Worm (Caenorhabditis elegans) whole organism, young adult: ENCODE results near the gene R02D5.7.

Experiments
- F37B4.10 ChIP-seq: fragments of 200-800 bp; sonication (Bioruptor generic); IDR thresholded peaks from 2 replicates; pipeline ENCODE4 v1.3.6; 2022; ENCODE audit warnings: missing genetic modification characterization, missing compliant biosample characterization
- Y56A3A.18 ChIP-seq: fragments of 200-800 bp; sonication (Bioruptor generic); IDR thresholded peaks from 2 replicates; pipeline ENCODE4 v1.3.6; 2022; ENCODE audit warnings: missing genetic modification reagents, missing genetic modification characterization, missing compliant biosample characterization
- Y95B8A.8 ChIP-seq: fragments of 200-800 bp; sonication (Bioruptor generic); IDR thresholded peaks from 2 replicates; pipeline ENCODE4 v1.3.6; 2022; ENCODE audit warnings: missing genetic modification reagents, missing genetic modification characterization, missing compliant biosample characterization
- ama-1 ChIP-seq, 3 experiments: fragments of 150-350 bp in 1 of 3; sonication (generic microtip) in 2 of 3; optimal IDR thresholded peaks; 2 replicates each; lab custom pipeline; 2014 to 2018; ENCODE audit warnings: missing biosample characterization in 2 of 3, missing genetic modification characterization in 2 of 3, missing genetic modification reagents in 2 of 3
- aptf-2 ChIP-seq: fragments of 200-800 bp; sonication (Bioruptor generic); conservative IDR thresholded peaks from 2 replicates; pipeline ENCODE4 v1.3.6; 2022; ENCODE audit warnings: missing genetic modification reagents, missing genetic modification characterization, missing compliant biosample characterization
- attf-5 ChIP-seq: fragments of 200-800 bp; sonication (Bioruptor generic); optimal IDR thresholded peaks from 2 replicates; lab custom pipeline; 2018; ENCODE audit warnings: mild to moderate bottlenecking, missing genetic modification characterization, missing compliant biosample characterization
- dpl-1 ChIP-seq: fragments of 150-350 bp; optimal IDR thresholded peaks from 2 replicates; lab custom pipeline; 2014; ENCODE audit warnings: missing biosample characterization, missing genetic modification reagents, missing genetic modification characterization
- pha-4 ChIP-seq: fragments of 150-350 bp; sonication (generic microtip); optimal IDR thresholded peaks from 2 replicates; lab custom pipeline; 2014; ENCODE audit warnings: missing biosample characterization, missing genetic modification reagents, missing genetic modification characterization
- unc-62 ChIP-seq: fragments of 150-350 bp; optimal IDR thresholded peaks from 2 replicates; lab custom pipeline; 2014; ENCODE audit warnings: missing biosample characterization, missing genetic modification reagents, missing genetic modification characterization
- xnd-1 ChIP-seq: sonication (generic microtip); optimal IDR thresholded peaks from 2 replicates; lab custom pipeline; 2016; ENCODE audit warnings: missing genotype, missing genetic modification reagents, missing genetic modification characterization, missing compliant biosample characterization
- ztf-22 ChIP-seq: fragments of 200-800 bp; sonication (Bioruptor generic); optimal IDR thresholded peaks from 2 replicates; lab custom pipeline; 2018; ENCODE audit warnings: mild to moderate bottlenecking, missing genetic modification characterization, moderate library complexity, missing compliant biosample characterization
- ztf-25 ChIP-seq: fragments of 200-800 bp; sonication (Bioruptor generic); IDR thresholded peaks from 2 replicates; pipeline ENCODE4 v1.3.6; 2022; ENCODE audit warnings: missing genetic modification reagents, missing genetic modification characterization, missing compliant biosample characterization
- ztf-6 ChIP-seq: fragments of 200-800 bp; sonication (Bioruptor generic); IDR thresholded peaks from 2 replicates; pipeline ENCODE4 v1.3.6; 2022; ENCODE audit warnings: missing genetic modification reagents, missing genetic modification characterization, missing compliant biosample characterization

DNA sequence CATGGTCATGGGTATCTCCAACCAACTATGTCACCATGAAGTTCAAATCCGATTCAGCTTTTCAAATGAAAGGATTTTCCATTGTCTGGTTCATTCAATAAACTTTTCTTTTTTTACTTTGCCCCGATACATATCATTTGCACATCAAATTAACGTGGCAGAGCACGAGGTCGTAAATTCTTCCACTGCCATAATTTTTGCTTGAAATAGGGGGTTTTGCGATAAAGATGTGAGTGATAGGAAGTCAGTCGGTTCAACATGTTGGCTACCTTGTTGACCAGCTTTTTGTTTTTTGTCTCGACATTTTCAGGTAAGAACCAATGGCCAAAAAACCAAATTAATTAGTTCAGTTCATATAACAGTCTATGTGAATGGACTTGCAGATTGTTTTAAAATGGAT lies 4.6 kb downstream of the R02D5.7 start, which contains the start of gene clec-54:
- TF ChIP-seq Y56A3A.18 (GFP tag; lab: Robert Waterston, UW): no peak
- TF ChIP-seq ztf-22 (GFP tag; lab: Kevin White, UChicago): no peak
- TF ChIP-seq attf-5: no peak
- no peak for TF ChIP-seq unc-62 (GFP tag; lab: Kevin White, UChicago)
- no peak for TF ChIP-seq Y95B8A.8 (GFP tag; lab: Robert Waterston, UW)
- TF ChIP-seq ztf-6: no peak
- no peak for TF ChIP-seq pha-4 (tag; lab: Kevin White, UChicago)
- TF ChIP-seq aptf-2 (GFP tag; lab: Robert Waterston, UW): no peak
- TF ChIP-seq ama-1 (optimal IDR thresholded peaks at IDR 0.05; lab: Kevin White, UChicago): no peak
- TF ChIP-seq ama-1 (GFP tag; optimal IDR thresholded peaks at IDR 0.05; lab: Kevin White, UChicago): no peak
- TF ChIP-seq dpl-1 (GFP tag; lab: Kevin White, UChicago): no peak
- TF ChIP-seq xnd-1 (tag; lab: Kevin White, UChicago): no peak
- TF ChIP-seq ztf-25: no peak
- TF ChIP-seq F37B4.10 (GFP tag; lab: Robert Waterston, UW): no peak
